Worm (Caenorhabditis elegans) whole organism, L4 larva: Measurements from ENCODE around the gene pitr-1.

Experiments used
- D1046.2 ChIP-seq: fragments of 200-800 bp; sonication (Bioruptor generic); IDR thresholded peaks from 2 replicates; pipeline ENCODE4 v1.3.6; 2022; ENCODE audit warnings: missing genetic modification characterization, missing compliant biosample characterization
- F49E8.2 ChIP-seq: sonication (generic microtip); optimal IDR thresholded peaks from 2 replicates; lab custom pipeline; 2016; ENCODE audit warnings: missing compliant biosample characterization, mild to moderate bottlenecking, missing genetic modification characterization, borderline replicate concordance
- T20F7.1 ChIP-seq: fragments of 200-800 bp; sonication (Bioruptor generic); optimal IDR thresholded peaks from 2 replicates; lab custom pipeline; 2018; ENCODE audit warnings: mild to moderate bottlenecking, missing genetic modification characterization, missing compliant biosample characterization
- Y5F2A.4 ChIP-seq: fragments of 200-800 bp; sonication (Bioruptor generic); optimal IDR thresholded peaks from 2 replicates; lab custom pipeline; 2018; ENCODE audit warnings: mild to moderate bottlenecking, missing genetic modification characterization, missing compliant biosample characterization
- ZK337.2 ChIP-seq: fragments of 200-800 bp; sonication (Bioruptor generic); IDR thresholded peaks from 2 replicates; pipeline ENCODE4 v1.3.6; 2022; ENCODE audit warnings: missing genetic modification reagents, missing genetic modification characterization, missing compliant biosample characterization
- ZK546.5 ChIP-seq, 2 experiments: sonication (generic microtip); optimal IDR thresholded peaks; 2 replicates each; lab custom pipeline; 2017; ENCODE audit warnings: missing biosample characterization in 2 of 2, missing genetic modification characterization in 2 of 2
- ama-1 ChIP-seq: fragments of 150-350 bp; optimal IDR thresholded peaks from 2 replicates; lab custom pipeline; 2014; ENCODE audit warnings: inconsistent platforms, mixed read lengths
- arid-1 ChIP-seq: fragments of 200-800 bp; sonication (Bioruptor generic); conservative IDR thresholded peaks from 2 replicates; pipeline ENCODE4 v1.3.6; 2022; ENCODE audit warnings: missing genetic modification reagents, missing genetic modification characterization, missing compliant biosample characterization
- attf-4 ChIP-seq: sonication (generic microtip); optimal IDR thresholded peaks from 3 replicates; lab custom pipeline; 2017; ENCODE audit warnings: missing biosample characterization, missing genetic modification characterization
- ceh-32 ChIP-seq: sonication (generic microtip); optimal IDR thresholded peaks from 2 replicates; lab custom pipeline; 2016; ENCODE audit warnings: mild to moderate bottlenecking, missing genetic modification characterization, missing compliant biosample characterization; ENCODE audit not compliant: poor library complexity
- ceh-82 ChIP-seq: sonication (generic microtip); optimal IDR thresholded peaks from 2 replicates; lab custom pipeline; 2017; ENCODE audit warnings: missing biosample characterization, missing genetic modification characterization
- ces-1 ChIP-seq: fragments of 150-350 bp; sonication (generic microtip); optimal IDR thresholded peaks from 4 replicates; lab custom pipeline; 2014; ENCODE audit warnings: missing biosample characterization, missing genetic modification reagents, missing genetic modification characterization
- cey-2 ChIP-seq: sonication (generic microtip); optimal IDR thresholded peaks from 3 replicates; lab custom pipeline; 2017; ENCODE audit warnings: missing genetic modification characterization, mild to moderate bottlenecking, missing compliant biosample characterization, antibody characterized with exemption, borderline replicate concordance; ENCODE audit not compliant: insufficient read depth
- daf-12 ChIP-seq: fragments of 150-350 bp; optimal IDR thresholded peaks from 2 replicates; lab custom pipeline; 2014; ENCODE audit warnings: missing biosample characterization, missing genetic modification reagents, missing genetic modification characterization
- daf-19 ChIP-seq: fragments of 200-800 bp; sonication (Bioruptor generic); conservative IDR thresholded peaks from 2 replicates; pipeline ENCODE4 v1.3.6; 2022; ENCODE audit warnings: missing genetic modification characterization, missing compliant biosample characterization
- daf-8 ChIP-seq: fragments of 200-800 bp; sonication (Bioruptor generic); IDR thresholded peaks from 2 replicates; pipeline ENCODE4 v1.3.6; 2022; ENCODE audit warnings: missing genetic modification characterization, missing compliant biosample characterization
- dmd-6 ChIP-seq: fragments of 200-800 bp; sonication (Bioruptor generic); IDR thresholded peaks from 2 replicates; pipeline ENCODE4 v1.3.6; 2022; ENCODE audit warnings: missing genetic modification reagents, missing genetic modification characterization, missing compliant biosample characterization
- dpl-1 ChIP-seq: fragments of 150-350 bp; optimal IDR thresholded peaks from 2 replicates; lab custom pipeline; 2014; ENCODE audit warnings: missing biosample characterization, missing genetic modification reagents, missing genetic modification characterization
- duxl-1 ChIP-seq: sonication (generic microtip); optimal IDR thresholded peaks from 2 replicates; lab custom pipeline; 2016; ENCODE audit warnings: mild to moderate bottlenecking, missing genetic modification characterization, moderate library complexity, missing compliant biosample characterization; ENCODE audit not compliant: poor library complexity
- hlh-11 ChIP-seq: fragments of 200-800 bp; sonication (Bioruptor generic); optimal IDR thresholded peaks from 2 replicates; lab custom pipeline; 2018; ENCODE audit warnings: mild to moderate bottlenecking, missing genetic modification characterization, missing compliant biosample characterization
- hlh-30 ChIP-seq: sonication (generic microtip); optimal IDR thresholded peaks from 2 replicates; lab custom pipeline; 2017; ENCODE audit warnings: antibody characterized with exemption, mild to moderate bottlenecking, missing genetic modification characterization, missing compliant biosample characterization; ENCODE audit not compliant: insufficient read depth
- hmg-1.1 ChIP-seq: fragments of 200-800 bp; sonication (Bioruptor generic); IDR thresholded peaks from 2 replicates; pipeline ENCODE4 v1.3.6; 2022; ENCODE audit warnings: missing genetic modification reagents, missing genetic modification characterization, missing compliant biosample characterization
- jun-1 ChIP-seq: fragments of 150-350 bp; optimal IDR thresholded peaks from 2 replicates; lab custom pipeline; 2014; ENCODE audit warnings: missing biosample characterization, missing genetic modification reagents, missing genetic modification characterization
- lim-7 ChIP-seq: fragments of 200-800 bp; sonication (Bioruptor generic); IDR thresholded peaks from 2 replicates; pipeline ENCODE4 v1.3.6; 2022; ENCODE audit warnings: missing genetic modification characterization, missing compliant biosample characterization
- lin-1 ChIP-seq: fragments of 200-800 bp; sonication (Bioruptor generic); IDR thresholded peaks from 2 replicates; pipeline ENCODE4 v1.3.6; 2022; ENCODE audit warnings: missing genetic modification reagents, missing genetic modification characterization, missing compliant biosample characterization
- lin-15B ChIP-seq: fragments of 150-350 bp; sonication (generic microtip); optimal IDR thresholded peaks from 3 replicates; lab custom pipeline; 2014; ENCODE audit warnings: missing biosample characterization, missing genetic modification characterization
- lin-38 ChIP-seq: fragments of 200-800 bp; sonication (Bioruptor generic); IDR thresholded peaks from 2 replicates; pipeline ENCODE4 v1.3.6; 2022; ENCODE audit warnings: missing genetic modification reagents, missing genetic modification characterization, missing compliant biosample characterization
- lin-39 ChIP-seq: fragments of 150-350 bp; optimal IDR thresholded peaks from 2 replicates; lab custom pipeline; 2014; ENCODE audit warnings: missing biosample characterization, missing genetic modification reagents, missing genetic modification characterization
- madf-5 ChIP-seq, 2 experiments: fragments of 200-800 bp; sonication (Bioruptor generic); IDR thresholded peaks; 2 replicates each; pipeline ENCODE4 v1.3.6; 2022; ENCODE audit warnings: missing compliant biosample characterization in 2 of 2, missing genetic modification characterization in 2 of 2
- mep-1 ChIP-seq: fragments of 150-350 bp; sonication (generic microtip); optimal IDR thresholded peaks from 3 replicates; lab custom pipeline; 2014; ENCODE audit warnings: missing biosample characterization, missing genetic modification characterization
- nhr-102 ChIP-seq: sonication (generic microtip); optimal IDR thresholded peaks from 2 replicates; lab custom pipeline; 2016; ENCODE audit warnings: mild to moderate bottlenecking, missing genetic modification characterization, moderate library complexity, missing compliant biosample characterization
- nhr-111 ChIP-seq: fragments of 200-800 bp; sonication (Bioruptor generic); optimal IDR thresholded peaks from 2 replicates; lab custom pipeline; 2018; ENCODE audit warnings: mild to moderate bottlenecking, missing genetic modification characterization, missing compliant biosample characterization
- nhr-237 ChIP-seq: sonication (generic microtip); optimal IDR thresholded peaks from 2 replicates; lab custom pipeline; 2017; ENCODE audit warnings: missing biosample characterization, missing genetic modification characterization
- nhr-41 ChIP-seq: fragments of 200-800 bp; sonication (Bioruptor generic); IDR thresholded peaks from 2 replicates; pipeline ENCODE4 v1.3.6; 2022; ENCODE audit warnings: missing genetic modification reagents, missing genetic modification characterization, missing compliant biosample characterization
- nhr-42 ChIP-seq: fragments of 200-800 bp; sonication (Bioruptor generic); IDR thresholded peaks from 2 replicates; pipeline ENCODE4 v1.3.6; 2022; ENCODE audit warnings: missing genetic modification characterization, missing compliant biosample characterization
- nhr-77 ChIP-seq: fragments of 150-350 bp; optimal IDR thresholded peaks from 2 replicates; lab custom pipeline; 2014; ENCODE audit warnings: missing biosample characterization, missing genetic modification characterization
- pha-4 ChIP-seq, 2 experiments: fragments of 150-350 bp in 1 of 2; fragments of 200-800 bp in 1 of 2; sonication (Bioruptor generic) in 1 of 2; IDR thresholded peaks in 1 of 2; optimal IDR thresholded peaks in 1 of 2; 2 replicates each; pipeline versions ENCODE4 v1.3.6 to Lab custom; 2014 to 2022; ENCODE audit warnings: missing genetic modification characterization in 2 of 2, missing genetic modification reagents in 2 of 2, missing biosample characterization in 1 of 2, missing compliant biosample characterization in 1 of 2
- pqm-1 ChIP-seq: sonication (generic microtip); optimal IDR thresholded peaks from 2 replicates; lab custom pipeline; 2017; ENCODE audit warnings: missing biosample characterization, missing genetic modification characterization
- rbr-2 ChIP-seq: sonication (generic microtip); optimal IDR thresholded peaks from 2 replicates; lab custom pipeline; 2016; ENCODE audit warnings: missing genotype, missing genetic modification characterization, missing compliant biosample characterization
- spr-1 ChIP-seq: sonication (generic microtip); optimal IDR thresholded peaks from 2 replicates; lab custom pipeline; 2016; ENCODE audit warnings: mild to moderate bottlenecking, missing genetic modification characterization, missing compliant biosample characterization
- spr-3 ChIP-seq: fragments of 200-800 bp; sonication (Bioruptor generic); optimal IDR thresholded peaks from 2 replicates; lab custom pipeline; 2018; ENCODE audit warnings: mild to moderate bottlenecking, missing genetic modification characterization, missing compliant biosample characterization
- tra-1 ChIP-seq: fragments of 200-800 bp; sonication (Bioruptor generic); IDR thresholded peaks from 2 replicates; pipeline ENCODE4 v1.3.6; 2022; ENCODE audit warnings: missing genetic modification reagents, missing genetic modification characterization, missing compliant biosample characterization
- unc-39 ChIP-seq: sonication (generic microtip); optimal IDR thresholded peaks from 2 replicates; lab custom pipeline; 2017; ENCODE audit warnings: missing biosample characterization, missing genetic modification characterization
- vab-7 ChIP-seq: fragments of 200-800 bp; sonication (Bioruptor generic); IDR thresholded peaks from 2 replicates; pipeline ENCODE4 v1.3.6; 2022; ENCODE audit warnings: missing genetic modification reagents, missing genetic modification characterization, missing compliant biosample characterization
- zag-1 ChIP-seq: fragments of 150-350 bp; optimal IDR thresholded peaks from 2 replicates; lab custom pipeline; 2014; ENCODE audit warnings: missing biosample characterization, missing genetic modification characterization
- zfp-2 ChIP-seq: sonication (generic microtip); optimal IDR thresholded peaks from 2 replicates; lab custom pipeline; 2016; ENCODE audit warnings: mild to moderate bottlenecking, missing genetic modification characterization, missing compliant biosample characterization
- zfp-3 ChIP-seq: fragments of 200-800 bp; sonication (Bioruptor generic); conservative IDR thresholded peaks from 2 replicates; pipeline ENCODE4 v1.3.6; 2022; ENCODE audit warnings: missing genetic modification reagents, missing genetic modification characterization, missing compliant biosample characterization
- zip-11 ChIP-seq: fragments of 200-800 bp; sonication (Bioruptor generic); IDR thresholded peaks from 2 replicates; pipeline ENCODE4 v1.3.6; 2022; ENCODE audit warnings: missing genetic modification characterization, missing compliant biosample characterization
- zip-2 ChIP-seq: fragments of 150-350 bp; optimal IDR thresholded peaks from 2 replicates; lab custom pipeline; 2014; ENCODE audit warnings: missing biosample characterization, missing genetic modification characterization
- ztf-11 ChIP-seq: fragments of 150-350 bp; optimal IDR thresholded peaks from 2 replicates; lab custom pipeline; 2014; ENCODE audit warnings: missing biosample characterization, missing genetic modification characterization

Gene pitr-1

DNA sequence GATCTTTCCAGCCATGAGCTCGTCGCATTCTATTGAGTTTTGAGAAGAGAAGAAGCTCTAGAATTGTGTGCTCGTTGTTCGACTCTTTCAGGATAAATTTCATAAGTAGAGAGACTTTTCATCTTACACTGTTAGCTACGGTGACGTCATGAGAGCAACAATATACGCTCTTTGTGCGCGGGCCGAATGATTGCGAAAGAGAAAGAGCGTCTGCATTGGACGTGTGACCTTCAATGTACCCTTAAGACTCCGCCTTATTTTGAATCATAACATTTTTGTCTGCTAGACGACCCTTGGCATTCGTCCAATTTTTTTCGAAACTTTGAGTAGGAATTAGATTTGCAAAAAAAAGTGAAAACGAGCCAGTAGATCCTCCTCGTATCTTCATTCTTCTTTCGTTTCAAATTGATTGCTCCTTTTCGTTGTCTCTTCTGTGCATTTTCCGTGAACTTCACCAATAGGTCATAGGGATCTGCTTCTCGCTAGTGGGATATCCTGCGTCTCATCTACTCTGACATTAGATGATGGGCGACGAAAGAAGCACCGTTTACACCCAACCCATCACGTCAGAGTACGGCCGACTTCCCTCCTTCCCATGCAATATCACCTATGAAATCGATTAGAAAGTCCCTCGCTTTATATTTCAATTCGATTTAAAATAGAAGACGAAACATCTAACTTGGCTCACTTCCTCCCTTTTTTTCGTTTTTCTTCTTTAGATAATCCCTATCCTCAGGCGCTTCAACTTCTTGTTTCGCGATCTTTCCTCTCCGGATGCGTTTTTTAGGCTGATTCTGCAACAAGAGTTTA lies 2.1 kb upstream of the pitr-1 start:
- TF ChIP-seq spr-1 (no peak), daf-12 (no peak), dmd-6 (GFP tag; lab: Robert Waterston, UW) (peak; percentile 31), ZK337.2 (no peak), ceh-82 (no peak), hmg-1.1 (GFP tag; lab: Robert Waterston, UW) (0 out of 2 replicates have a peak, but pooled peaks have one; percentile 28), T20F7.1 (GFP tag; lab: Kevin White, UChicago) (no peak), spr-3 (GFP tag; lab: Kevin White, UChicago) (no peak), lin-39 (tag; lab: Kevin White, UChicago) (no peak), lim-7 (peak; percentile 56; the same call in 1 of the 2 replicates), daf-8 (no peak), hlh-11 (tag; lab: Kevin White, UChicago) (peak; percentile 67), lin-1 (no peak), jun-1 (tag; lab: Kevin White, UChicago) (no peak), rbr-2 (tag; lab: Kevin White, UChicago) (peak; percentile 62), pqm-1 (no peak), unc-39 (tag; lab: Kevin White, UChicago) (no peak), zfp-3 (GFP tag; lab: Robert Waterston, UW) (no peak), tra-1 (GFP tag; lab: Robert Waterston, UW) (no peak), pha-4 (GFP tag; IDR thresholded peaks at IDR 0.05; lab: Robert Waterston, UW) (no peak), pha-4 (tag; optimal IDR thresholded peaks at IDR 0.05; lab: Kevin White, UChicago) (peak; percentile 82), zip-11 (no peak), duxl-1 (tag; lab: Kevin White, UChicago) (no peak), arid-1 (GFP tag; lab: Robert Waterston, UW) (no peak), ZK546.5 (tag; optimal IDR thresholded peaks at IDR 0.05; lab: Kevin White, UChicago) (no peak), lin-15B (tag; lab: Kevin White, UChicago) (no peak), ztf-11 (tag; lab: Kevin White, UChicago) (no peak), D1046.2 (GFP tag; lab: Robert Waterston, UW) (no peak), ces-1 (GFP tag; lab: Kevin White, UChicago) (no peak), attf-4 (tag; lab: Kevin White, UChicago) (no peak), ceh-32 (no peak), nhr-102 (no peak), vab-7 (GFP tag; lab: Robert Waterston, UW) (no peak), nhr-41 (no peak), daf-19 (GFP tag; lab: Robert Waterston, UW) (no peak), ama-1 (lab: Kevin White, UChicago) (no peak), zfp-2 (tag; lab: Kevin White, UChicago) (no peak), nhr-237 (tag; lab: Kevin White, UChicago) (no peak), cey-2 (no peak), nhr-42 (GFP tag; lab: Robert Waterston, UW) (no peak), lin-38 (GFP tag; lab: Robert Waterston, UW) (no peak), F49E8.2 (tag; lab: Kevin White, UChicago) (no peak), dpl-1 (GFP tag; lab: Kevin White, UChicago) (peak; percentile 5), Y5F2A.4 (no peak), madf-5 (GFP tag; IDR thresholded peaks at IDR 0.05; lab: Robert Waterston, UW) (no peak), zip-2 (tag; lab: Kevin White, UChicago) (no peak), zag-1 (tag; lab: Kevin White, UChicago) (no peak), hlh-30 (tag; lab: Kevin White, UChicago) (peak; percentile 73), mep-1 (tag; lab: Kevin White, UChicago) (peak; percentile 65), nhr-111 (no peak), nhr-77 (tag; lab: Kevin White, UChicago) (no peak)
